Worm (Caenorhabditis elegans) whole organism, L1 larva: ENCODE results near the gene F38E9.6.
A peak's percentile ranks its signal among the peaks of the same experiment; 100 is the strongest.

Source experiments
- C34B4.2 ChIP-seq: sonication (generic microtip); optimal IDR thresholded peaks from 2 replicates; lab custom pipeline; 2017; ENCODE audit warnings: mild to moderate bottlenecking, missing genetic modification characterization, missing compliant biosample characterization
- F16B12.6 ChIP-seq: fragments of 150-350 bp; optimal IDR thresholded peaks from 2 replicates; lab custom pipeline; 2014; ENCODE audit warnings: missing biosample characterization, missing genetic modification characterization
- aha-1 ChIP-seq: fragments of 150-350 bp; optimal IDR thresholded peaks from 2 replicates; lab custom pipeline; 2014; ENCODE audit warnings: missing biosample characterization, missing genetic modification characterization
- alr-1 ChIP-seq: fragments of 200-800 bp; sonication (Bioruptor generic); optimal IDR thresholded peaks from 2 replicates; lab custom pipeline; 2018; ENCODE audit warnings: borderline replicate concordance, mild to moderate bottlenecking, missing genetic modification characterization, missing compliant biosample characterization
- ceh-82 ChIP-seq, 3 experiments: fragments of 150-350 bp in 1 of 3; sonication (generic microtip) in 2 of 3; optimal IDR thresholded peaks; 2 replicates each; lab custom pipeline; 2014 to 2017; ENCODE audit warnings: missing biosample characterization in 3 of 3, missing genetic modification characterization in 3 of 3
- ceh-90 ChIP-seq: sonication (generic microtip); optimal IDR thresholded peaks from 2 replicates; lab custom pipeline; 2016; ENCODE audit warnings: missing genetic modification characterization, missing compliant biosample characterization
- dpl-1 ChIP-seq, 3 experiments: fragments of 150-350 bp in 2 of 3; sonication (generic microtip) in 1 of 3; optimal IDR thresholded peaks; 2 replicates each; lab custom pipeline; 2014 to 2017; ENCODE audit warnings: missing biosample characterization in 3 of 3, missing genetic modification characterization in 3 of 3, missing genetic modification reagents in 3 of 3
- dsc-1 ChIP-seq: sonication (generic microtip); optimal IDR thresholded peaks from 2 replicates; lab custom pipeline; 2016; ENCODE audit warnings: mild to moderate bottlenecking, missing genetic modification characterization, missing compliant biosample characterization
- efl-1 ChIP-seq, 4 experiments: fragments of 150-350 bp; optimal IDR thresholded peaks in 3 of 4; peaks in 1 of 4; 1 replicate in 1 of 4; 2 replicates in 3 of 4; lab custom pipeline; 2014; ENCODE audit warnings: missing biosample characterization in 2 of 4, missing genetic modification characterization in 2 of 4, missing genetic modification reagents in 2 of 4
- efl-3 ChIP-seq: fragments of 200-800 bp; sonication (Bioruptor generic); optimal IDR thresholded peaks from 2 replicates; lab custom pipeline; 2018; ENCODE audit warnings: mild to moderate bottlenecking, missing genetic modification characterization, missing compliant biosample characterization
- egl-13 ChIP-seq: sonication (generic microtip); optimal IDR thresholded peaks from 2 replicates; lab custom pipeline; 2016; ENCODE audit warnings: missing genotype, missing genetic modification reagents, missing genetic modification characterization, missing compliant biosample characterization
- egl-27 ChIP-seq, 2 experiments: fragments of 150-350 bp in 1 of 2; sonication (generic microtip); optimal IDR thresholded peaks; 3 replicates each; lab custom pipeline; 2017 to 2018; ENCODE audit warnings: missing biosample characterization in 2 of 2, missing genetic modification characterization in 2 of 2, missing genetic modification reagents in 2 of 2
- fkh-4 ChIP-seq: sonication (generic microtip); optimal IDR thresholded peaks from 2 replicates; lab custom pipeline; 2016; ENCODE audit warnings: missing compliant biosample characterization, missing genetic modification characterization, borderline replicate concordance
- fos-1 ChIP-seq: fragments of 150-350 bp; optimal IDR thresholded peaks from 2 replicates; lab custom pipeline; 2014; ENCODE audit warnings: missing biosample characterization, missing genetic modification characterization
- hlh-17 ChIP-seq: fragments of 200-800 bp; sonication (Bioruptor generic); optimal IDR thresholded peaks from 2 replicates; lab custom pipeline; 2018; ENCODE audit warnings: missing genetic modification characterization, mild to moderate bottlenecking, missing compliant biosample characterization, moderate library complexity, borderline replicate concordance
- hpl-2 ChIP-seq: fragments of 150-350 bp; optimal IDR thresholded peaks from 2 replicates; lab custom pipeline; 2014; ENCODE audit warnings: missing biosample characterization, missing genetic modification reagents, missing genetic modification characterization
- isw-1 ChIP-seq: fragments of 200-800 bp; sonication (Bioruptor generic); IDR thresholded peaks from 2 replicates; pipeline ENCODE4 v1.3.6; 2022; ENCODE audit warnings: missing genetic modification characterization, missing compliant biosample characterization
- lin-13 ChIP-seq: fragments of 150-350 bp; optimal IDR thresholded peaks from 2 replicates; lab custom pipeline; 2014; ENCODE audit warnings: missing biosample characterization, missing genetic modification reagents, missing genetic modification characterization
- lin-35 ChIP-seq, 2 experiments: fragments of 150-350 bp; optimal IDR thresholded peaks; 2 replicates each; lab custom pipeline; 2014; ENCODE audit warnings: missing biosample characterization in 2 of 2, missing genetic modification characterization in 2 of 2, missing genetic modification reagents in 2 of 2
- lin-39 ChIP-seq: fragments of 150-350 bp; optimal IDR thresholded peaks from 2 replicates; lab custom pipeline; 2014; ENCODE audit warnings: missing biosample characterization, missing genetic modification reagents, missing genetic modification characterization
- lir-3 ChIP-seq: sonication (generic microtip); optimal IDR thresholded peaks from 2 replicates; lab custom pipeline; 2016; ENCODE audit warnings: mild to moderate bottlenecking, missing genetic modification characterization, moderate library complexity, missing compliant biosample characterization; ENCODE audit not compliant: poor library complexity
- lsy-2 ChIP-seq, 2 experiments: fragments of 150-350 bp; optimal IDR thresholded peaks; 2 replicates each; lab custom pipeline; 2014; ENCODE audit warnings: missing biosample characterization in 2 of 2, missing genetic modification characterization in 2 of 2
- mab-9 ChIP-seq: fragments of 200-800 bp; sonication (Bioruptor generic); IDR thresholded peaks from 2 replicates; pipeline ENCODE4 v1.3.6; 2022; ENCODE audit warnings: missing genetic modification reagents, missing genetic modification characterization, missing compliant biosample characterization
- mef-2 ChIP-seq: fragments of 150-350 bp; optimal IDR thresholded peaks from 2 replicates; lab custom pipeline; 2014; ENCODE audit warnings: missing biosample characterization, missing genetic modification characterization
- mep-1 ChIP-seq: fragments of 150-350 bp; optimal IDR thresholded peaks from 2 replicates; lab custom pipeline; 2014; ENCODE audit warnings: missing biosample characterization, missing genetic modification characterization
- nhr-11 ChIP-seq: fragments of 150-350 bp; optimal IDR thresholded peaks from 2 replicates; lab custom pipeline; 2014; ENCODE audit warnings: missing biosample characterization, missing genetic modification characterization
- nhr-12 ChIP-seq: sonication (generic microtip); optimal IDR thresholded peaks from 2 replicates; lab custom pipeline; 2017; ENCODE audit warnings: missing biosample characterization, missing genetic modification characterization
- nhr-237 ChIP-seq: fragments of 150-350 bp; optimal IDR thresholded peaks from 2 replicates; lab custom pipeline; 2014; ENCODE audit warnings: missing biosample characterization, missing genetic modification characterization
- nhr-28 ChIP-seq: fragments of 150-350 bp; optimal IDR thresholded peaks from 2 replicates; lab custom pipeline; 2014; ENCODE audit warnings: missing biosample characterization, missing genetic modification characterization
- nhr-71 ChIP-seq: sonication (generic microtip); optimal IDR thresholded peaks from 2 replicates; lab custom pipeline; 2016; ENCODE audit warnings: mild to moderate bottlenecking, missing genetic modification characterization, moderate library complexity, missing compliant biosample characterization
- nhr-76 ChIP-seq: sonication (generic microtip); optimal IDR thresholded peaks from 2 replicates; lab custom pipeline; 2017; ENCODE audit warnings: missing biosample characterization, missing genetic modification characterization
- nhr-77 ChIP-seq: fragments of 150-350 bp; optimal IDR thresholded peaks from 2 replicates; lab custom pipeline; 2014; ENCODE audit warnings: missing biosample characterization, missing genetic modification characterization
- nhr-85 ChIP-seq: sonication (generic microtip); peaks from one replicate; lab custom pipeline; 2016; ENCODE audit warnings: missing genetic modification characterization, inconsistent platforms, missing compliant biosample characterization
- pax-3 ChIP-seq: fragments of 200-800 bp; sonication (Bioruptor generic); optimal IDR thresholded peaks from 2 replicates; lab custom pipeline; 2018; ENCODE audit warnings: mild to moderate bottlenecking, missing genetic modification characterization, moderate library complexity, missing compliant biosample characterization
- rnt-1 ChIP-seq: sonication (generic microtip); optimal IDR thresholded peaks from 2 replicates; lab custom pipeline; 2016; ENCODE audit warnings: mild to moderate bottlenecking, missing genetic modification characterization, moderate library complexity, missing compliant biosample characterization
- sox-4 ChIP-seq: sonication (generic microtip); optimal IDR thresholded peaks from 2 replicates; lab custom pipeline; 2016; ENCODE audit warnings: missing genetic modification characterization, missing compliant biosample characterization
- swsn-7 ChIP-seq: sonication (generic microtip); optimal IDR thresholded peaks from 2 replicates; lab custom pipeline; 2016; ENCODE audit warnings: missing genetic modification characterization, missing compliant biosample characterization
- tbx-2 ChIP-seq: sonication (generic microtip); optimal IDR thresholded peaks from 2 replicates; lab custom pipeline; 2016; ENCODE audit warnings: missing genetic modification characterization, missing compliant biosample characterization
- unc-130 ChIP-seq: fragments of 150-350 bp; optimal IDR thresholded peaks from 2 replicates; lab custom pipeline; 2017; ENCODE audit warnings: missing biosample characterization, missing genetic modification characterization, inconsistent platforms
- unc-86 ChIP-seq: sonication (generic microtip); optimal IDR thresholded peaks from 2 replicates; lab custom pipeline; 2016; ENCODE audit warnings: missing genetic modification characterization, missing compliant biosample characterization
- unc-98 ChIP-seq: fragments of 200-800 bp; sonication (Bioruptor generic); IDR thresholded peaks from 2 replicates; pipeline ENCODE4 v1.3.6; 2022; ENCODE audit warnings: missing genetic modification characterization, missing compliant biosample characterization
- vab-15 ChIP-seq: sonication (generic microtip); optimal IDR thresholded peaks from 2 replicates; lab custom pipeline; 2017; ENCODE audit warnings: missing genotype, mild to moderate bottlenecking, missing genetic modification characterization, missing compliant biosample characterization
- zip-4 ChIP-seq: fragments of 200-800 bp; sonication (Bioruptor generic); optimal IDR thresholded peaks from 2 replicates; lab custom pipeline; 2018; ENCODE audit warnings: mild to moderate bottlenecking, missing genetic modification characterization, moderate library complexity, missing compliant biosample characterization
- ztf-11 ChIP-seq, 2 experiments: sonication (generic microtip); optimal IDR thresholded peaks; 2 replicates each; lab custom pipeline; 2016 to 2017; ENCODE audit warnings: missing genetic modification characterization in 2 of 2, missing biosample characterization in 1 of 2, missing compliant biosample characterization in 1 of 2

The F38E9.6 gene

ce11 chrX:16392107-16392506, 40.1 kb upstream of the F38E9.6 start (continued):
- no peak for TF ChIP-seq aha-1 (tag; lab: Kevin White, UChicago)
- no peak for TF ChIP-seq zip-4 (GFP tag; lab: Kevin White, UChicago)
- TF ChIP-seq isw-1 (GFP tag; lab: Robert Waterston, UW), result no peak
- no peak for TF ChIP-seq unc-86 (tag; lab: Kevin White, UChicago)
- TF ChIP-seq fkh-4 (tag; lab: Kevin White, UChicago), result no peak
- no peak for TF ChIP-seq nhr-11 (tag; lab: Kevin White, UChicago)
- TF ChIP-seq dpl-1 (GFP tag; optimal IDR thresholded peaks at IDR 0.05; lab: Kevin White, UChicago), result no peak
- no peak for TF ChIP-seq ceh-90 (tag; lab: Kevin White, UChicago)
- TF ChIP-seq mab-9 (GFP tag; lab: Robert Waterston, UW), result no peak
- TF ChIP-seq efl-1 (optimal IDR thresholded peaks at IDR 0.05; lab: Kevin White, UChicago), result no peak
- TF ChIP-seq efl-1 (GFP tag; optimal IDR thresholded peaks at IDR 0.05 in 1 of 2; lab: Kevin White, UChicago), result peak in 1 of 2 experiments; percentile 89
- no peak for TF ChIP-seq efl-3 (GFP tag; lab: Kevin White, UChicago)
- TF ChIP-seq egl-13 (tag; lab: Kevin White, UChicago), result no peak
- no peak for TF ChIP-seq lin-13 (GFP tag; lab: Kevin White, UChicago)
- TF ChIP-seq dsc-1, result peak; percentile 37
- no peak for TF ChIP-seq hlh-17 (GFP tag; lab: Kevin White, UChicago)
- TF ChIP-seq mep-1 (tag; lab: Kevin White, UChicago), result no peak
- TF ChIP-seq nhr-237 (tag; lab: Kevin White, UChicago), result no peak
- no peak for TF ChIP-seq ceh-82 (tag; optimal IDR thresholded peaks at IDR 0.05; lab: Kevin White, UChicago)
- TF ChIP-seq sox-4 (tag; lab: Kevin White, UChicago), result no peak
- no peak for TF ChIP-seq vab-15 (tag; lab: Kevin White, UChicago)
- no peak for TF ChIP-seq alr-1 (tag; lab: Kevin White, UChicago)
- no peak for TF ChIP-seq swsn-7
- peak; percentile 30 for TF ChIP-seq fos-1
- TF ChIP-seq nhr-28 (tag; lab: Kevin White, UChicago), result no peak
- TF ChIP-seq lsy-2 (tag; optimal IDR thresholded peaks at IDR 0.05; lab: Kevin White, UChicago), result peak; percentile 14 to 44
- TF ChIP-seq nhr-85 (tag; lab: Kevin White, UChicago), result no peak
- no peak for TF ChIP-seq nhr-12 (tag; lab: Kevin White, UChicago)
- peak; percentile 78 for TF ChIP-seq rnt-1 (tag; lab: Kevin White, UChicago)
- no peak for TF ChIP-seq hpl-2 (GFP tag; lab: Kevin White, UChicago)
- TF ChIP-seq tbx-2 (tag; lab: Kevin White, UChicago), result peak; percentile 7
- 0 out of 2 replicates have a peak, but pooled peaks have one; percentile 19 for TF ChIP-seq unc-98 (GFP tag; lab: Robert Waterston, UW)
- TF ChIP-seq ztf-11 (tag; optimal IDR thresholded peaks at IDR 0.05; lab: Kevin White, UChicago), result no peak
- TF ChIP-seq lir-3 (tag; lab: Kevin White, UChicago), result no peak
- TF ChIP-seq lin-39, result peak; percentile 2
- TF ChIP-seq nhr-77 (tag; lab: Kevin White, UChicago), result no peak
- peak; percentile 76 for TF ChIP-seq nhr-71 (tag; lab: Kevin White, UChicago)
- TF ChIP-seq C34B4.2, result no peak
- no peak for TF ChIP-seq egl-27 (tag; optimal IDR thresholded peaks at IDR 0.05; lab: Kevin White, UChicago)
- no peak for TF ChIP-seq nhr-76 (tag; lab: Kevin White, UChicago)
- TF ChIP-seq unc-130 (tag; lab: Kevin White, UChicago), result peak; percentile 22
- TF ChIP-seq pax-3 (tag; lab: Kevin White, UChicago), result no peak
- TF ChIP-seq mef-2, result no peak
- no peak for TF ChIP-seq F16B12.6 (tag; lab: Kevin White, UChicago)
- TF ChIP-seq lin-35 (GFP tag; optimal IDR thresholded peaks at IDR 0.05; lab: Kevin White, UChicago), result no peak
- TF ChIP-seq, all 84 proteins: peak for 16
